Fruit fly (Drosophila melanogaster) whole organism, larva: Measurements from ENCODE around the gene CG12521.

Source experiments
- noc ChIP-seq: fragments of 200-800 bp; sonication (Bioruptor generic); optimal IDR thresholded peaks from 3 replicates; lab custom pipeline; 2019; ENCODE audit warnings: missing biosample characterization, mild to moderate bottlenecking, missing genetic modification characterization, moderate library complexity

The CG12521 gene

dm6 chr3L:11847703-11848102, at the start of gene CG12521:
Gene CG12521, minus strand, starts transcription at chr3L:11847803.
- TF ChIP-seq noc (tag; lab: Kevin White, UChicago) = no peak

DNA sequence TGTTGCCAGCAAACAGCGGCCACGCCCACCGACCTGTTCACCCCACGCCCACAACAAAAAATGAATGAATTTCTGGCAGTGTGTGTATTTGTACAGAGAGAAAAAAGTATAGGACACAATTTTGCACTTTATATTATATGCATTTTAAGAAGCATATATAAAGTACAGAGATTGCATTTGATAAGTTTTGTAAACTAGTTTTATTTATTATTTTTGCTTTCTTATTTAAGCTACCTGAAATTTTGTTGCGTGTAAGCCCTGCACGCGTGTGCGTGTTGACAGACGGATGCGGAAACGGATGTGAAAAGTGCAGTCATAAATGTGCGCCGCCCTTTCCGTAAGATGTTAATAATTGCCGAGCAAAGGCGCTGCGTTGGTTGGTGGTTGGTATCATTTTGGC, 49.2 kb upstream of the CG12521 start:
- TF ChIP-seq noc (tag; lab: Kevin White, UChicago) = no peak

dm6 chr3L:11892766-11893165, 45.2 kb upstream of the CG12521 start:
- no peak for TF ChIP-seq noc (tag; lab: Kevin White, UChicago)

DNA sequence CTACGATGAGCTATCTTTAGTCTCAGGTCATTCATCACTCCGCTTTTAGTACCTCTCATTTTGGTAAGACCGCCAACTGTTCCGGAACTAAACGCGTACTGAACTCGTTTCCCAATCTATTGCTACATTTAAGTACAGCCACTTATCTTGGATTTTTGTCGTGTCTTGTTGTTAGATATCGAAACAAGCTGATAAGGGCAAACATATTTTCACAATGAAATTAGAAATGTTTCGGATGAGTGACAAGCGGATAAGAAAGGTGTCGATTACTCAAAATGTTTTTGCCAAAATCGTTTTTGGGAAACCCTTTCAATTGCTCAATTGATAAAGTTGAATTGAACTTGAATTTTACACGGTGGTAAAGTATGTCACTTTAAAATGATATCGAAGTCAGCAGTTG, 41.3 kb upstream of the CG12521 start, which contains the start of gene CG5897:
Gene CG5897 (minus strand): TSS at position 101 of the 400 bp plus-strand sequence.
- TF ChIP-seq noc (tag; lab: Kevin White, UChicago) = no peak

DNA sequence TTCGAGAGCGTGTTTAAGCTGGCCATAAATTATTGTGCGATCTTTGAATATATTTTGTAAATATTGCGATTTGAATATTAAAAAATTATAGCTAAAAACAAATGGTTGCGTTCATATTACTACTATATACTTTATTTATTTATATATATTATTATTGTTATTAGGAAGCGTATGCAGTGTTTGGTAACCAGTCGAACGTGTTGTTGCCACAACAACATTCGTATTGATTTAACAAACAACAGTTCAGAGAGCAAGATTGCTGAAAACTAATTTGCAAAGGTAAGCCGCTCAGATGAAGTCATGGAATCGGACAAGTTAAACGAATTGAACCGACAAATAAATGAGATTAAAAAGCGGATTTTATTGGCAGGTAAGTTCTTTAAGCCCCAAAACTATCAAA, 33.5 kb upstream of the CG12521 start, which contains the start of gene CCDC151:
Gene CCDC151 (plus strand): TSS at position 301 of the 400 bp plus-strand sequence.
- TF ChIP-seq noc (tag; lab: Kevin White, UChicago) = no peak

DNA sequence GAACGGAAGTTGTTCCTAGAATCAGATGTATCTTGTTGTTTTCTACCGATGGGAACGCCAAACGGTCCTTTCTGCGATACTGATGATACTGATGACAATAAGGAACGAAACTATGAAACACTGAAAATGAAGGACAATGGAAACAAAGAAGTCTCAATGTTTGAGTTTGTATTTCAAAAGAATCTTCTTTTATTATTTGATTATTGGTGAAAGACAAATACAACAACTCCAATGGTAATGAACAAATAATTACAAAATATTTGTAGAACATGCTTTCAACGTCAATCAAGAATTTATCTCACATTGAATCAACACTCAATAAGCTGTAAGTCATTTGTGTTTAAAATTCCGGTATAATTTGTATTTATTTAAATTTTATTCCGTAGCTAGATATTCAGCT, 31.2 kb upstream of the CG12521 start, which contains the start of gene Sprn:
Gene Sprn (plus strand): TSS at position 301 of the 400 bp plus-strand sequence.
- no peak for TF ChIP-seq noc (tag; lab: Kevin White, UChicago)

DNA sequence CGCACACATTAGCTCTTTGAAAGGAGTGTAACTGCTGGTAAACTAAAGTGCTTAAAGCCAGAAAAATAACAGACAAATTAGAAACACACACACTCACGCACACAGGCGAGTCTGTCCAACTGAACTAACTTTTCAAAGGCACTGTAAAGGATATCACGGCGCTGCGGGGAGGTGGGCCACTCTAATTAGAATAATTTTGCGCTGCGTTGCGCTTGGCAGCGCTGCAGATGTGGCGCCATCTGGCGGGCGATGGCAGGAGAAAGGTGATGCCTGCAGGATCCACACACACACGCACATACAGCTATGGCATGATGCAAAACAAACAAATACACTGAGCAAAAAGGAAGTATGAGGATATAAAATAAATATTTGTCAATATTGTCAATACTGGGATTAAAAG, 28.4 kb upstream of the CG12521 start:
- no peak for TF ChIP-seq noc (tag; lab: Kevin White, UChicago)

- no peak for TF ChIP-seq noc (tag; lab: Kevin White, UChicago)
Measured at dm6 chr3L:11874758-11875157, 27.2 kb upstream of the CG12521 start.

dm6 chr3L:11871205-11871604, 23.6 kb upstream of the CG12521 start, which contains the start of gene CG5906:
Gene CG5906, minus strand, starts transcription at chr3L:11871305.
- no peak for TF ChIP-seq noc (tag; lab: Kevin White, UChicago)

DNA sequence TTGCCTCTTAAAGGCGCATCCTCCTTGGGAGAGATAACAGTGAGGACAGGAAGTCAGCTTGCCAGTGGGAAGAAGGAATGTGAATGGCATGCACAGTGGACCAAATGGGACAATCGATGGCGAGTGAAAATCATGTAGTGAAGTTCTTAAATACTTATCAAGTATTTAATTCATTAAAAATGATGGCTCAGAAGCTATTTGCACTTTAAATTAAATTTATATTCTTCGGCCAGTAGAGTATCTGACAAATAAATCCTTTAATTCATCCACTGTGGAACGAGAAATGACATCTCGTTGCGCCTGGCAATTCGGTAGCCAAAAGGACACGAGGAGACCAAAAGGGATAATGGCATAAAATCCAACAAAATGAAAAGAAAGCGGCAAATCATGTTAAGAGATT, 21.7 kb upstream of the CG12521 start:
- TF ChIP-seq noc (tag; lab: Kevin White, UChicago) = no peak

- no peak for TF ChIP-seq noc (tag; lab: Kevin White, UChicago)
Measured at dm6 chr3L:11863587-11863986, 16.0 kb upstream of the CG12521 start.

dm6 chr3L:11862266-11862665, 14.7 kb upstream of the CG12521 start:
- no peak for TF ChIP-seq noc (tag; lab: Kevin White, UChicago)

DNA sequence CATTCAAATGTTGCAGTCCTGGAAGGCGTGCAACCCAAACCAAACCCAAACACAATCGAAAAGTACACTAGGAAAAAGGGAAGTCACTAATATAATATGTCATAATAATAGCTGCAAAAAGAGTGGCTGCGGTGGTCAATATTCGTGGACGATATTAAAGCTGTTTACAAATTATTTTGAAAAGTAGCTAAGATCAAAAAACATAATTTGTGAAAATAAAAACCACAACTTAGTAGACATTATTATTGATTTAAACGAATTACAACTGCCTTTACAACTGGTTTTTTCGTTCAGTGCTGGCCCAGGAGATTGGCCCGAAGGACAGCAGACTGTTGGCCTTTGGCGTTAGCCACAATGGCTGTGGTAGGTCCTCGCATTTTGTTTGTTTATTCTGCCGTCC, 11.1 kb upstream of the CG12521 start:
- no peak for TF ChIP-seq noc (tag; lab: Kevin White, UChicago)

- TF ChIP-seq noc (tag; lab: Kevin White, UChicago) = no peak
Measured at dm6 chr3L:11852924-11853323, 5.3 kb upstream of the CG12521 start.

DNA sequence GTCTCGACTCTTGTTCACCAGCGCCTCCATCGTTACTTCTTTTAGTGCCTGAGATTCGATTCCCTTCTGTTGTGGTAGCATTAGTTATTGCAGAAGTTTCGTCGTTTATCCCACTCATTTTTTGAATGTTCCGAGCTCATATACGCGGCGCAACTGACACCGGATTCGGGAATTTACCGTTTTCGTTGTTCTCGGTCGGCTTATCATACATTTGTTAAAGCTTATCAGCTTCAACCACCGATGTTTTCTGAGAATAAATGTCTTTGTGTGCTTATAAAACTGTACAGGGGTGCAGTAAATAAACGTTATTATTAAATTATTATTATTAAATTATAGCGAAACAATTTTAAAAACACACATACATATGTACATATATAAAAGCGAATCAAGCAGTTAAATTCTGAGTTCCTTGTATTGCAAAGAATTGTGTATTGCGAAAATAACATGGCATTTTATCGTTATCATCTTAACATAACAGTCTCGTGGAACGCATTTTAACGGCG, 11.0 kb downstream of the CG12521 start, which contains the start of gene CG43064:
Gene CG43064 (minus strand): TSS at position 147 of the 503 bp plus-strand sequence.
- no peak for TF ChIP-seq noc (tag; lab: Kevin White, UChicago)

dm6 chr3L:11833296-11833717, 14.3 kb downstream of the CG12521 start, which contains the start of gene CycA:
Gene CycA, minus strand, starts transcription at chr3L:11833578.
- no peak for TF ChIP-seq noc (tag; lab: Kevin White, UChicago)
